Fruit fly (Drosophila melanogaster) whole organism, embryonic: ENCODE data around the gene GstO2.

Source experiments
- Ada2b ChIP-seq: fragments of 200-800 bp; sonication (Bioruptor generic); IDR thresholded peaks from 2 replicates; pipeline ENCODE4 v1.3.6; 2022; ENCODE audit warnings: missing biosample characterization, missing genetic modification characterization
- B-H1 ChIP-seq: fragments of 200-800 bp; sonication (Bioruptor generic); IDR thresholded peaks from 3 replicates; pipeline ENCODE4 v1.3.6; 2022; ENCODE audit warnings: missing biosample characterization, missing genetic modification characterization
- CG10321 ChIP-seq: fragments of 200-800 bp; sonication (Bioruptor generic); IDR thresholded peaks from 2 replicates; pipeline ENCODE4 v1.3.6; 2022; ENCODE audit warnings: missing biosample characterization, missing genetic modification characterization
- CG10959 ChIP-seq: fragments of 200-800 bp; sonication (Bioruptor generic); IDR thresholded peaks from 2 replicates; pipeline ENCODE4 v1.3.6; 2022; ENCODE audit warnings: missing biosample characterization, missing genetic modification characterization
- CG12769 ChIP-seq: fragments of 200-800 bp; sonication (Bioruptor generic); optimal IDR thresholded peaks from 2 replicates; lab custom pipeline; 2019; ENCODE audit warnings: missing biosample characterization, mild to moderate bottlenecking, missing genetic modification characterization, moderate library complexity
- CG1647 ChIP-seq: fragments of 200-800 bp; sonication (Bioruptor generic); optimal IDR thresholded peaks from 3 replicates; lab custom pipeline; 2016; ENCODE audit warnings: missing biosample characterization, missing genetic modification characterization
- CG16863 ChIP-seq: fragments of 200-800 bp; sonication (Bioruptor generic); optimal IDR thresholded peaks from 3 replicates; lab custom pipeline; 2016; ENCODE audit warnings: missing biosample characterization, missing genetic modification characterization
- CG17359 ChIP-seq: fragments of 200-800 bp; sonication (Bioruptor generic); optimal IDR thresholded peaks from 3 replicates; lab custom pipeline; 2018; ENCODE audit warnings: missing biosample characterization, mild to moderate bottlenecking, missing genetic modification characterization, moderate library complexity
- CG18011 ChIP-seq: fragments of 200-800 bp; sonication (Bioruptor generic); optimal IDR thresholded peaks from 2 replicates; lab custom pipeline; 2017; ENCODE audit warnings: missing biosample characterization, missing genetic modification characterization, mild to moderate bottlenecking, moderate library complexity, missing genotype
- CG18599 ChIP-seq: fragments of 200-800 bp; sonication (Bioruptor generic); optimal IDR thresholded peaks from 3 replicates; lab custom pipeline; 2017; ENCODE audit warnings: missing biosample characterization, missing genetic modification characterization, mild to moderate bottlenecking, moderate library complexity, missing genetic modification reagents
- CG2712 ChIP-seq: fragments of 200-800 bp; optimal IDR thresholded peaks from 3 replicates; lab custom pipeline; 2019; ENCODE audit warnings: missing biosample characterization, mild to moderate bottlenecking, missing genetic modification characterization, moderate library complexity
- CG30431 ChIP-seq: fragments of 200-800 bp; sonication (Bioruptor generic); optimal IDR thresholded peaks from 2 replicates; lab custom pipeline; 2017; ENCODE audit warnings: missing biosample characterization, missing genetic modification characterization
- CG3163 ChIP-seq: fragments of 200-800 bp; sonication (Bioruptor generic); optimal IDR thresholded peaks from 3 replicates; lab custom pipeline; 2016; ENCODE audit warnings: missing biosample characterization, missing genetic modification characterization
- CG32767 ChIP-seq: fragments of 200-800 bp; sonication (Bioruptor generic); IDR thresholded peaks from 2 replicates; pipeline ENCODE4 v1.3.6; 2022; ENCODE audit warnings: missing biosample characterization, missing genetic modification characterization
- CG3726 ChIP-seq: fragments of 200-800 bp; sonication (Bioruptor generic); IDR thresholded peaks from 3 replicates; pipeline ENCODE4, ENCODE4 v1.3.6; 2022; ENCODE audit warnings: missing biosample characterization, missing genetic modification characterization
- CG4820 ChIP-seq: fragments of 200-800 bp; sonication (Bioruptor generic); optimal IDR thresholded peaks from 3 replicates; lab custom pipeline; 2016; ENCODE audit warnings: missing biosample characterization, missing genetic modification characterization
- CG5180 ChIP-seq: fragments of 200-800 bp; sonication (Bioruptor generic); optimal IDR thresholded peaks from 3 replicates; lab custom pipeline; 2017; ENCODE audit warnings: missing biosample characterization, missing genetic modification characterization, mild to moderate bottlenecking, moderate library complexity, missing genetic modification reagents
- CG6813 ChIP-seq: fragments of 200-800 bp; sonication (Bioruptor generic); optimal IDR thresholded peaks from 2 replicates; lab custom pipeline; 2017; ENCODE audit warnings: missing biosample characterization, missing genetic modification characterization, mild to moderate bottlenecking, moderate library complexity, missing genetic modification reagents
- CG7271 ChIP-seq: fragments of 200-800 bp; sonication (Bioruptor generic); optimal IDR thresholded peaks from 2 replicates; lab custom pipeline; 2018; ENCODE audit warnings: missing biosample characterization, mild to moderate bottlenecking, missing genetic modification characterization, moderate library complexity
- CG7357 ChIP-seq: fragments of 200-800 bp; sonication (Bioruptor generic); IDR thresholded peaks from 3 replicates; pipeline ENCODE4 v1.3.6; 2022; ENCODE audit warnings: missing biosample characterization, missing genetic modification characterization
- CG7987 ChIP-seq: fragments of 200-800 bp; sonication (Bioruptor generic); optimal IDR thresholded peaks from 2 replicates; lab custom pipeline; 2018; ENCODE audit warnings: missing biosample characterization, mild to moderate bottlenecking, missing genetic modification characterization, moderate library complexity
- CG8765 ChIP-seq: fragments of 200-800 bp; sonication (Bioruptor generic); IDR thresholded peaks from 2 replicates; pipeline ENCODE4 v1.3.6; 2022; ENCODE audit warnings: missing biosample characterization, missing genetic modification characterization
- CG9609 ChIP-seq: fragments of 200-800 bp; sonication (Bioruptor generic); optimal IDR thresholded peaks from 3 replicates; lab custom pipeline; 2016; ENCODE audit warnings: missing biosample characterization, missing genetic modification characterization
- Dbx ChIP-seq: fragments of 200-800 bp; sonication (Bioruptor generic); IDR thresholded peaks from 3 replicates; pipeline ENCODE4 v1.3.6; 2022; ENCODE audit warnings: missing biosample characterization, missing genetic modification characterization
- Deaf1 ChIP-seq: fragments of 200-800 bp; optimal IDR thresholded peaks from 3 replicates; lab custom pipeline; 2019; ENCODE audit warnings: missing biosample characterization, mild to moderate bottlenecking, missing genetic modification characterization, moderate library complexity
- ERR ChIP-seq: fragments of 200-800 bp; sonication (Bioruptor generic); optimal IDR thresholded peaks from 2 replicates; lab custom pipeline; 2016; ENCODE audit warnings: missing biosample characterization, missing genetic modification characterization
- GATAe ChIP-seq: fragments of 200-800 bp; sonication (Bioruptor generic); conservative IDR thresholded peaks from 2 replicates; pipeline ENCODE4 v1.3.6; 2022; ENCODE audit warnings: missing biosample characterization, missing genetic modification characterization
- H2.0 ChIP-seq: fragments of 200-800 bp; sonication (Bioruptor generic); IDR thresholded peaks from 2 replicates; pipeline ENCODE4 v1.3.6; 2022; ENCODE audit warnings: missing biosample characterization, missing genetic modification characterization
- HLHmδ ChIP-seq: fragments of 200-800 bp; sonication (Bioruptor generic); optimal IDR thresholded peaks from 2 replicates; lab custom pipeline; 2018; ENCODE audit warnings: missing biosample characterization, mild to moderate bottlenecking, missing genetic modification characterization, moderate library complexity
- Med ChIP-seq: fragments of 200-800 bp; sonication (Bioruptor generic); peaks from one replicate; lab custom pipeline; 2016; ENCODE audit warnings: missing biosample characterization, missing genetic modification characterization, mild to moderate bottlenecking, inconsistent platforms, moderate library complexity
- NfI ChIP-seq: fragments of 200-800 bp; sonication (Bioruptor generic); optimal IDR thresholded peaks from 3 replicates; lab custom pipeline; 2018; ENCODE audit warnings: missing biosample characterization, mild to moderate bottlenecking, missing genetic modification characterization, moderate library complexity
- PHDP ChIP-seq: fragments of 200-800 bp; sonication (Bioruptor generic); optimal IDR thresholded peaks from 3 replicates; lab custom pipeline; 2018; ENCODE audit warnings: missing biosample characterization, mild to moderate bottlenecking, missing genetic modification characterization, moderate library complexity
- al ChIP-seq: fragments of 200-800 bp; sonication (Bioruptor generic); IDR thresholded peaks from 2 replicates; pipeline ENCODE4 v1.3.6; 2022; ENCODE audit warnings: missing biosample characterization, missing genetic modification characterization
- ash1 ChIP-seq: fragments of 200-800 bp; sonication (Bioruptor generic); optimal IDR thresholded peaks from 2 replicates; lab custom pipeline; 2018; ENCODE audit warnings: missing biosample characterization, mild to moderate bottlenecking, missing genetic modification characterization
- bbx ChIP-seq: fragments of 200-800 bp; sonication (Bioruptor generic); IDR thresholded peaks from 2 replicates; pipeline ENCODE4 v1.3.6; 2022; ENCODE audit warnings: missing biosample characterization, missing genetic modification characterization; ENCODE audit not compliant: partially characterized antibody
- dan ChIP-seq: fragments of 200-800 bp; sonication (Bioruptor generic); IDR thresholded peaks from 2 replicates; pipeline ENCODE4 v1.3.6; 2022; ENCODE audit warnings: missing biosample characterization, missing genetic modification characterization
- exex ChIP-seq: fragments of 200-800 bp; sonication (Bioruptor generic); optimal IDR thresholded peaks from 4 replicates; lab custom pipeline; 2018; ENCODE audit warnings: missing biosample characterization, mild to moderate bottlenecking, missing genetic modification characterization, moderate library complexity
- eyg ChIP-seq: fragments of 200-800 bp; sonication (Bioruptor generic); optimal IDR thresholded peaks from 3 replicates; lab custom pipeline; 2016; ENCODE audit warnings: missing biosample characterization, missing genetic modification characterization
- mirr ChIP-seq: fragments of 200-800 bp; sonication (Bioruptor generic); optimal IDR thresholded peaks from 3 replicates; lab custom pipeline; 2018; ENCODE audit warnings: missing biosample characterization, mild to moderate bottlenecking, missing genetic modification characterization
- nom ChIP-seq: fragments of 200-800 bp; sonication (Bioruptor generic); optimal IDR thresholded peaks from 2 replicates; lab custom pipeline; 2017; ENCODE audit warnings: missing biosample characterization, missing genetic modification characterization, mild to moderate bottlenecking, moderate library complexity, missing genetic modification reagents
- pb ChIP-seq: fragments of 200-800 bp; sonication (Bioruptor generic); optimal IDR thresholded peaks from 3 replicates; lab custom pipeline; 2016; ENCODE audit warnings: missing biosample characterization, missing genetic modification characterization
- pho ChIP-seq: fragments of 200-800 bp; sonication (Bioruptor generic); optimal IDR thresholded peaks from 2 replicates; lab custom pipeline; 2016; ENCODE audit warnings: missing biosample characterization, missing genetic modification characterization
- prd ChIP-seq, 3 experiments: fragments of >200 bp in 2 of 3; fragments of 200-800 bp in 1 of 3; sonication (Bioruptor generic) in 1 of 3; optimal IDR thresholded peaks in 2 of 3; IDR thresholded peaks in 1 of 3; 2 replicates in 2 of 3; 3 replicates in 1 of 3; pipeline versions ENCODE4 v1.3.6 to Lab custom; 2017 to 2022; ENCODE audit warnings: missing biosample characterization in 1 of 3, missing genetic modification characterization in 1 of 3
- sens ChIP-seq: fragments of 200-800 bp; sonication (Bioruptor generic); peaks from one replicate; lab custom pipeline; 2016; ENCODE audit warnings: missing biosample characterization, missing genetic modification characterization
- slou ChIP-seq: fragments of 200-800 bp; sonication (Bioruptor generic); optimal IDR thresholded peaks from 3 replicates; lab custom pipeline; 2016; ENCODE audit warnings: missing biosample characterization, missing genetic modification characterization
- sna ChIP-seq: fragments of 200-800 bp; sonication (Bioruptor generic); IDR thresholded peaks from 2 replicates; pipeline ENCODE4 v1.3.6; 2022; ENCODE audit warnings: missing biosample characterization, missing genetic modification characterization; ENCODE audit not compliant: partially characterized antibody
- sqz ChIP-seq: fragments of 200-800 bp; sonication (Bioruptor generic); optimal IDR thresholded peaks from 3 replicates; lab custom pipeline; 2018; ENCODE audit warnings: missing biosample characterization, mild to moderate bottlenecking, missing genetic modification characterization
- sug ChIP-seq: fragments of 200-800 bp; optimal IDR thresholded peaks from 2 replicates; lab custom pipeline; 2019; ENCODE audit warnings: missing biosample characterization, mild to moderate bottlenecking, missing genetic modification characterization, moderate library complexity
- tll ChIP-seq, 2 experiments: fragments of 200-800 bp in 1 of 2; fragments of >200 bp in 1 of 2; sonication (Bioruptor generic) in 1 of 2; optimal IDR thresholded peaks; 2 replicates each; lab custom pipeline; 2017 to 2019; ENCODE audit warnings: missing biosample characterization in 2 of 2, missing genetic modification characterization in 2 of 2, mild to moderate bottlenecking in 1 of 2, moderate library complexity in 1 of 2
- vnd ChIP-seq: fragments of 200-800 bp; sonication (Bioruptor generic); IDR thresholded peaks from 3 replicates; pipeline ENCODE4 v1.3.6; 2022; ENCODE audit warnings: missing biosample characterization, missing genetic modification characterization; ENCODE audit not compliant: partially characterized antibody

GstO2 gene

dm6 chr3L:8546355-8546771 lies 23.1 kb upstream of the GstO2 start (continued):
- no peak for TF ChIP-seq CG3163 (GFP tag; lab: Kevin White, UChicago)
- no peak for TF ChIP-seq prd (optimal IDR thresholded peaks at IDR 0.05; lab: Kevin White, UChicago)
- no peak for TF ChIP-seq prd (GFP tag; IDR thresholded peaks at IDR 0.05; lab: Robert Waterston, UW)
- TF ChIP-seq CG1647 (GFP tag; lab: Kevin White, UChicago) = no peak
- no peak for TF ChIP-seq pho (GFP tag; lab: Kevin White, UChicago)
- no peak for TF ChIP-seq tll (GFP tag; optimal IDR thresholded peaks at IDR 0.05; lab: Kevin White, UChicago)
- TF ChIP-seq Ada2b (GFP tag; lab: Robert Waterston, UW) = no peak
- 0 out of 2 replicates have a peak, but pooled peaks have one; percentile 16 for TF ChIP-seq CG10321 (GFP tag; lab: Robert Waterston, UW)
- no peak for TF ChIP-seq eyg
- no peak for TF ChIP-seq HLHmδ (GFP tag; lab: Kevin White, UChicago)
- TF ChIP-seq CG2712 = peak; percentile 14
- no peak for TF ChIP-seq PHDP (tag; lab: Kevin White, UChicago)
- peak; percentile 91 for TF ChIP-seq CG12769 (tag; lab: Kevin White, UChicago)
- TF ChIP-seq CG32767 = no peak
- no peak for TF ChIP-seq pb (GFP tag; lab: Kevin White, UChicago)
- TF ChIP-seq CG9609 (GFP tag; lab: Kevin White, UChicago) = no peak
- TF ChIP-seq sens (GFP tag; lab: Kevin White, UChicago) = peak; percentile 51
- TF ChIP-seq CG17359 (tag; lab: Kevin White, UChicago) = peak; percentile 11
- TF ChIP-seq CG7357 = no peak
- no peak for TF ChIP-seq CG4820 (GFP tag; lab: Kevin White, UChicago)
- peak; percentile 84 for TF ChIP-seq Deaf1 (tag; lab: Kevin White, UChicago)
- TF ChIP-seq CG6813 (GFP tag; lab: Kevin White, UChicago) = peak; percentile 30
- TF ChIP-seq H2.0 (GFP tag; lab: Robert Waterston, UW) = peak; percentile 12; the same call in 1 of the 2 replicates
- TF ChIP-seq Dbx (GFP tag; lab: Robert Waterston, UW) = peak; percentile 76; the same call in 2 of the 3 replicates
- peak; percentile 62; the same call in 1 of the 2 replicates for TF ChIP-seq bbx (GFP tag; lab: Robert Waterston, UW)
- no peak for TF ChIP-seq CG8765
- TF ChIP-seq CG10959 (GFP tag; lab: Robert Waterston, UW) = no peak
- no peak for TF ChIP-seq CG7271 (tag; lab: Kevin White, UChicago)
- no peak for TF ChIP-seq CG30431 (GFP tag; lab: Kevin White, UChicago)
- TF ChIP-seq ash1 (GFP tag; lab: Kevin White, UChicago) = no peak
- no peak for TF ChIP-seq CG5180 (GFP tag; lab: Kevin White, UChicago)
- no peak for TF ChIP-seq ERR (GFP tag; lab: Kevin White, UChicago)
- TF ChIP-seq NfI (GFP tag; lab: Kevin White, UChicago) = no peak
- no peak for TF ChIP-seq al (GFP tag; lab: Robert Waterston, UW)
- TF ChIP-seq B-H1 (GFP tag; lab: Robert Waterston, UW) = no peak
- TF ChIP-seq dan (GFP tag; lab: Robert Waterston, UW) = no peak
- TF ChIP-seq, all 482 proteins: peak for 98

- TF ChIP-seq sqz (GFP tag; lab: Kevin White, UChicago) (peak; percentile 27), CG18599 (GFP tag; lab: Kevin White, UChicago) (peak; percentile 29), CG16863 (GFP tag; lab: Kevin White, UChicago) (no peak), GATAe (GFP tag; lab: Robert Waterston, UW) (peak; percentile 86), CG32767 (peak; percentile 17; the same call in 1 of the 2 replicates), exex (tag; lab: Kevin White, UChicago) (peak; percentile 39), slou (GFP tag; lab: Kevin White, UChicago) (no peak), CG18011 (no peak), mirr (peak; percentile 16), sna (GFP tag; lab: Robert Waterston, UW) (no peak), nom (GFP tag; lab: Kevin White, UChicago) (no peak), CG7987 (GFP tag; lab: Kevin White, UChicago) (no peak), CG12769 (tag; lab: Kevin White, UChicago) (no peak), vnd (GFP tag; lab: Robert Waterston, UW) (peak; percentile 10; the same call in 1 of the 3 replicates), sug (tag; lab: Kevin White, UChicago) (peak; percentile 48), Med (GFP tag; lab: Kevin White, UChicago) (peak; percentile 9), CG3726 (0 out of 3 replicates have a peak, but pooled peaks have one; percentile 15)
These were observed 22.2 kb upstream of the GstO2 start for dm6 chr3L:8545473-8545872.
